Worm (Caenorhabditis elegans) whole organism, L4/young adult: ENCODE measurements around the gene Y38H6C.15.

Experiments used
- W03F9.2 ChIP-seq: fragments of 150-350 bp; optimal IDR thresholded peaks from 2 replicates; lab custom pipeline; 2014; ENCODE audit warnings: missing biosample characterization, missing genetic modification characterization
- dao-5 ChIP-seq: sonication (generic microtip); optimal IDR thresholded peaks from 2 replicates; lab custom pipeline; 2016; ENCODE audit warnings: missing genotype, missing genetic modification characterization, moderate library complexity, missing compliant biosample characterization
- him-1 ChIP-seq: sonication (generic microtip); optimal IDR thresholded peaks from 2 replicates; lab custom pipeline; 2016; ENCODE audit warnings: missing genotype, missing genetic modification reagents, missing genetic modification characterization, missing compliant biosample characterization

DNA sequence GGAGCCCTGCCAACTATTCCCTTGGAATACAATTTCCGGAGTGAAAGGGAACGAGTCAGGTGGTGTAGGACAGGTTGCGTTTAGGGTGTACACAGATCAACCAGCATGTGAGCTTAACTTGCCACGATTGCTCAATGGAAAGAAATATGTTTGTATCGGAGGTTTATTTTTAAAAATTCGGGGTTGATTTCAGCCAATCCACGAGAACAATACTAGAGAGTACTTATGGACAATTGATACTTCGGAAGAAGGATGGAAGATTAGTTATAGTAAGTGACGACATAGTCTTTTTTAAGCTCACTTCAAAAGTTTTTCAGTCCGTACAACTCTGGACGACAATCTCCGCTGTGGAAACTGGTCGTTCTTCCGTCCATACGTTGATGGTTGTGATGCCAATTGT is 38.8 kb upstream of the Y38H6C.15 start:
- no peak for TF ChIP-seq him-1 (tag; lab: Kevin White, UChicago)
- TF ChIP-seq dao-5 (tag; lab: Kevin White, UChicago) = no peak
- TF ChIP-seq W03F9.2 (tag; lab: Kevin White, UChicago) = no peak
